Worm (Caenorhabditis elegans) whole organism, early embryonic: ENCODE measurements around the gene txdc-12.2.

Experiments
- ama-1 ChIP-seq: fragments of 150-350 bp; optimal IDR thresholded peaks from 2 replicates; lab custom pipeline; 2014
- ceh-13 ChIP-seq: fragments of 200-800 bp; sonication (Bioruptor generic); optimal IDR thresholded peaks from 2 replicates; lab custom pipeline; 2018; ENCODE audit warnings: mild to moderate bottlenecking, missing genetic modification characterization, missing compliant biosample characterization
- ceh-36 ChIP-seq: sonication (generic microtip); optimal IDR thresholded peaks from 2 replicates; lab custom pipeline; 2016; ENCODE audit warnings: missing genetic modification characterization, inconsistent platforms, missing compliant biosample characterization
- hmbx-1 ChIP-seq: sonication (generic microtip); optimal IDR thresholded peaks from 2 replicates; lab custom pipeline; 2016; ENCODE audit warnings: mild to moderate bottlenecking, missing genetic modification characterization, missing compliant biosample characterization
- hmg-4 ChIP-seq: fragments of 200-800 bp; sonication (Bioruptor generic); optimal IDR thresholded peaks from 2 replicates; lab custom pipeline; 2018; ENCODE audit warnings: mild to moderate bottlenecking, missing genetic modification characterization, missing compliant biosample characterization
- pes-1 ChIP-seq: fragments of 200-800 bp; sonication (Bioruptor generic); IDR thresholded peaks from 2 replicates; pipeline ENCODE4 v1.3.6; 2022; ENCODE audit warnings: missing genetic modification reagents, missing genetic modification characterization, missing compliant biosample characterization
- sea-1 ChIP-seq: fragments of 200-800 bp; sonication (Bioruptor generic); conservative IDR thresholded peaks from 2 replicates; pipeline ENCODE4 v1.3.6; 2022; ENCODE audit warnings: missing genetic modification characterization, missing compliant biosample characterization
- tbx-37 ChIP-seq: fragments of 200-800 bp; sonication (Bioruptor generic); conservative IDR thresholded peaks from 2 replicates; pipeline ENCODE4 v1.3.6; 2022; ENCODE audit warnings: missing genetic modification reagents, missing genetic modification characterization, missing compliant biosample characterization

ce11 chrX:2064730-2065129 is 9.5 kb upstream of the txdc-12.2 start, which contains the start of gene F49H12.7:
- no peak for TF ChIP-seq sea-1
- TF ChIP-seq ama-1 (lab: Kevin White, UChicago) = no peak
- TF ChIP-seq ceh-36 (tag; lab: Kevin White, UChicago) = no peak
- no peak for TF ChIP-seq pes-1 (GFP tag; lab: Robert Waterston, UW)
- no peak for TF ChIP-seq tbx-37
- no peak for TF ChIP-seq hmbx-1 (tag; lab: Kevin White, UChicago)
- TF ChIP-seq hmg-4 (GFP tag; lab: Kevin White, UChicago) = no peak
- no peak for TF ChIP-seq ceh-13 (GFP tag; lab: Kevin White, UChicago)
